Worm (Caenorhabditis elegans) whole organism, mixed stage, embryonic: ENCODE data around the gene fzo-1.

Experiments used
- ces-1 ChIP-seq: fragments of 150-350 bp; optimal IDR thresholded peaks from 2 replicates; lab custom pipeline; 2014; ENCODE audit warnings: missing biosample characterization, missing genetic modification reagents, missing genetic modification characterization
- elt-1 ChIP-seq: sonication (generic microtip); optimal IDR thresholded peaks from 2 replicates; lab custom pipeline; 2017; ENCODE audit warnings: missing genetic modification characterization, mild to moderate bottlenecking, missing compliant biosample characterization, antibody characterized with exemption, moderate library complexity, borderline replicate concordance; ENCODE audit not compliant: insufficient read depth
- elt-3 ChIP-seq: fragments of 150-350 bp; optimal IDR thresholded peaks from 2 replicates; lab custom pipeline; 2014; ENCODE audit warnings: missing biosample characterization, missing genetic modification characterization
- lin-13 ChIP-seq: fragments of 150-350 bp; optimal IDR thresholded peaks from 2 replicates; lab custom pipeline; 2014; ENCODE audit warnings: missing biosample characterization, missing genetic modification characterization
- lin-32 ChIP-seq: fragments of 200-800 bp; sonication (Bioruptor generic); optimal IDR thresholded peaks from 2 replicates; lab custom pipeline; 2018; ENCODE audit warnings: mild to moderate bottlenecking, missing genetic modification characterization, missing compliant biosample characterization
- unc-62 ChIP-seq: fragments of 150-350 bp; optimal IDR thresholded peaks from 2 replicates; lab custom pipeline; 2014; ENCODE audit warnings: missing biosample characterization, missing genetic modification reagents, missing genetic modification characterization

ce11 chrII:5804288-5804687 lies 31.7 kb downstream of the fzo-1 start:
- no peak for TF ChIP-seq elt-1 (tag; lab: Kevin White, UChicago)
- no peak for TF ChIP-seq lin-32 (GFP tag; lab: Kevin White, UChicago)
- TF ChIP-seq unc-62 (GFP tag; lab: Kevin White, UChicago) = no peak
- TF ChIP-seq lin-13 (tag; lab: Kevin White, UChicago) = no peak
- TF ChIP-seq ces-1 (GFP tag; lab: Kevin White, UChicago) = no peak
- no peak for TF ChIP-seq elt-3 (tag; lab: Kevin White, UChicago)
